Worm (Caenorhabditis elegans) whole organism, L1 larva: ENCODE results near the gene K03B4.6.

Experiments used
- C34B4.2 ChIP-seq: sonication (generic microtip); optimal IDR thresholded peaks from 2 replicates; lab custom pipeline; 2017; ENCODE audit warnings: mild to moderate bottlenecking, missing genetic modification characterization, missing compliant biosample characterization
- Y116A8C.19 ChIP-seq: sonication (generic microtip); optimal IDR thresholded peaks from 2 replicates; lab custom pipeline; 2016; ENCODE audit warnings: missing compliant biosample characterization, missing genetic modification characterization, borderline replicate concordance
- alr-1 ChIP-seq: fragments of 200-800 bp; sonication (Bioruptor generic); optimal IDR thresholded peaks from 2 replicates; lab custom pipeline; 2018; ENCODE audit warnings: borderline replicate concordance, mild to moderate bottlenecking, missing genetic modification characterization, missing compliant biosample characterization
- aly-2 ChIP-seq: fragments of 150-350 bp; optimal IDR thresholded peaks from 2 replicates; lab custom pipeline; 2014; ENCODE audit warnings: missing biosample characterization, missing genetic modification characterization
- ama-1 ChIP-seq: fragments of 150-350 bp; optimal IDR thresholded peaks from 2 replicates; lab custom pipeline; 2014
- ceh-8 ChIP-seq: fragments of 200-800 bp; sonication (Bioruptor generic); optimal IDR thresholded peaks from 2 replicates; lab custom pipeline; 2018; ENCODE audit warnings: mild to moderate bottlenecking, missing genetic modification characterization, moderate library complexity, missing compliant biosample characterization
- ceh-88 ChIP-seq: fragments of 200-800 bp; sonication (Bioruptor generic); IDR thresholded peaks from 2 replicates; pipeline ENCODE4 v1.3.6; 2022; ENCODE audit warnings: missing genetic modification characterization, missing compliant biosample characterization
- ces-1 ChIP-seq: fragments of 150-350 bp; optimal IDR thresholded peaks from 2 replicates; lab custom pipeline; 2014; ENCODE audit warnings: missing biosample characterization, missing genetic modification reagents, missing genetic modification characterization
- dpl-1 ChIP-seq, 3 experiments: fragments of 150-350 bp in 2 of 3; sonication (generic microtip) in 1 of 3; optimal IDR thresholded peaks; 2 replicates each; lab custom pipeline; 2014 to 2017; ENCODE audit warnings: missing biosample characterization in 3 of 3, missing genetic modification characterization in 3 of 3, missing genetic modification reagents in 3 of 3
- dsc-1 ChIP-seq: sonication (generic microtip); optimal IDR thresholded peaks from 2 replicates; lab custom pipeline; 2016; ENCODE audit warnings: mild to moderate bottlenecking, missing genetic modification characterization, missing compliant biosample characterization
- efl-3 ChIP-seq: fragments of 200-800 bp; sonication (Bioruptor generic); optimal IDR thresholded peaks from 2 replicates; lab custom pipeline; 2018; ENCODE audit warnings: mild to moderate bottlenecking, missing genetic modification characterization, missing compliant biosample characterization
- egl-13 ChIP-seq: sonication (generic microtip); optimal IDR thresholded peaks from 2 replicates; lab custom pipeline; 2016; ENCODE audit warnings: missing genotype, missing genetic modification reagents, missing genetic modification characterization, missing compliant biosample characterization
- egl-27 ChIP-seq, 2 experiments: fragments of 150-350 bp in 1 of 2; sonication (generic microtip); optimal IDR thresholded peaks; 3 replicates each; lab custom pipeline; 2017 to 2018; ENCODE audit warnings: missing biosample characterization in 2 of 2, missing genetic modification characterization in 2 of 2, missing genetic modification reagents in 2 of 2
- elt-2 ChIP-seq: sonication (generic microtip); optimal IDR thresholded peaks from 2 replicates; lab custom pipeline; 2016; ENCODE audit warnings: missing genetic modification characterization, mild to moderate bottlenecking, inconsistent platforms, missing compliant biosample characterization, missing genetic modification reagents
- ets-5 ChIP-seq: fragments of 200-800 bp; sonication (Bioruptor generic); IDR thresholded peaks from 2 replicates; pipeline ENCODE4 v1.3.6; 2022; ENCODE audit warnings: missing genetic modification characterization, missing compliant biosample characterization
- fkh-10 ChIP-seq: sonication (generic microtip); optimal IDR thresholded peaks from 2 replicates; lab custom pipeline; 2017; ENCODE audit warnings: missing biosample characterization, missing genetic modification reagents, missing genetic modification characterization
- hlh-4 ChIP-seq: sonication (generic microtip); optimal IDR thresholded peaks from 2 replicates; lab custom pipeline; 2016; ENCODE audit warnings: mild to moderate bottlenecking, missing genetic modification characterization, missing compliant biosample characterization
- hpl-2 ChIP-seq: fragments of 150-350 bp; optimal IDR thresholded peaks from 2 replicates; lab custom pipeline; 2014; ENCODE audit warnings: missing biosample characterization, missing genetic modification reagents, missing genetic modification characterization
- irx-1 ChIP-seq: sonication (generic microtip); optimal IDR thresholded peaks from 2 replicates; lab custom pipeline; 2016; ENCODE audit warnings: missing genetic modification characterization, missing compliant biosample characterization
- lin-13 ChIP-seq: fragments of 150-350 bp; optimal IDR thresholded peaks from 2 replicates; lab custom pipeline; 2014; ENCODE audit warnings: missing biosample characterization, missing genetic modification reagents, missing genetic modification characterization
- lin-14 ChIP-seq: fragments of 200-800 bp; sonication (Bioruptor generic); optimal IDR thresholded peaks from 2 replicates; lab custom pipeline; 2018; ENCODE audit warnings: mild to moderate bottlenecking, missing genetic modification characterization, moderate library complexity, missing compliant biosample characterization
- lin-15B ChIP-seq: fragments of 150-350 bp; sonication (generic microtip); optimal IDR thresholded peaks from 3 replicates; lab custom pipeline; 2014; ENCODE audit warnings: missing biosample characterization, missing genetic modification characterization
- lin-35 ChIP-seq, 2 experiments: fragments of 150-350 bp; optimal IDR thresholded peaks; 2 replicates each; lab custom pipeline; 2014; ENCODE audit warnings: missing biosample characterization in 2 of 2, missing genetic modification characterization in 2 of 2, missing genetic modification reagents in 2 of 2
- lsy-2 ChIP-seq, 2 experiments: fragments of 150-350 bp; optimal IDR thresholded peaks; 2 replicates each; lab custom pipeline; 2014; ENCODE audit warnings: missing biosample characterization in 2 of 2, missing genetic modification characterization in 2 of 2
- mdl-1 ChIP-seq, 2 experiments: fragments of 150-350 bp; optimal IDR thresholded peaks; 2 replicates each; lab custom pipeline; 2014 to 2017; ENCODE audit warnings: missing biosample characterization in 2 of 2, missing genetic modification characterization in 2 of 2, inconsistent platforms in 1 of 2
- nhr-11 ChIP-seq: fragments of 150-350 bp; optimal IDR thresholded peaks from 2 replicates; lab custom pipeline; 2014; ENCODE audit warnings: missing biosample characterization, missing genetic modification characterization
- nhr-12 ChIP-seq: sonication (generic microtip); optimal IDR thresholded peaks from 2 replicates; lab custom pipeline; 2017; ENCODE audit warnings: missing biosample characterization, missing genetic modification characterization
- nhr-19 ChIP-seq: fragments of 200-800 bp; sonication (Bioruptor generic); conservative IDR thresholded peaks from 2 replicates; pipeline ENCODE4 v1.3.6; 2022; ENCODE audit warnings: missing genetic modification characterization, missing compliant biosample characterization
- nhr-20 ChIP-seq: sonication (generic microtip); optimal IDR thresholded peaks from 2 replicates; lab custom pipeline; 2016; ENCODE audit warnings: mild to moderate bottlenecking, missing genetic modification characterization, missing compliant biosample characterization
- nhr-47 ChIP-seq: sonication (generic microtip); optimal IDR thresholded peaks from 2 replicates; lab custom pipeline; 2016; ENCODE audit warnings: mild to moderate bottlenecking, missing genetic modification characterization, moderate library complexity, missing compliant biosample characterization
- nhr-71 ChIP-seq: sonication (generic microtip); optimal IDR thresholded peaks from 2 replicates; lab custom pipeline; 2016; ENCODE audit warnings: mild to moderate bottlenecking, missing genetic modification characterization, moderate library complexity, missing compliant biosample characterization
- nhr-76 ChIP-seq: sonication (generic microtip); optimal IDR thresholded peaks from 2 replicates; lab custom pipeline; 2017; ENCODE audit warnings: missing biosample characterization, missing genetic modification characterization
- nhr-85 ChIP-seq: sonication (generic microtip); peaks from one replicate; lab custom pipeline; 2016; ENCODE audit warnings: missing genetic modification characterization, inconsistent platforms, missing compliant biosample characterization
- nhr-90 ChIP-seq: sonication (generic microtip); optimal IDR thresholded peaks from 2 replicates; lab custom pipeline; 2016; ENCODE audit warnings: mild to moderate bottlenecking, missing genetic modification characterization, missing compliant biosample characterization; ENCODE audit not compliant: poor library complexity
- pqm-1 ChIP-seq: sonication (generic microtip); optimal IDR thresholded peaks from 3 replicates; lab custom pipeline; 2017; ENCODE audit warnings: missing biosample characterization, missing genetic modification characterization
- rnt-1 ChIP-seq: sonication (generic microtip); optimal IDR thresholded peaks from 2 replicates; lab custom pipeline; 2016; ENCODE audit warnings: mild to moderate bottlenecking, missing genetic modification characterization, moderate library complexity, missing compliant biosample characterization
- skn-1 ChIP-seq: fragments of 150-350 bp; optimal IDR thresholded peaks from 2 replicates; lab custom pipeline; 2014; ENCODE audit warnings: missing biosample characterization, missing genetic modification characterization
- snpc-4 ChIP-seq: fragments of 150-350 bp; optimal IDR thresholded peaks from 2 replicates; lab custom pipeline; 2014; ENCODE audit warnings: missing biosample characterization, missing genetic modification characterization
- snu-23 ChIP-seq: sonication (generic microtip); optimal IDR thresholded peaks from 2 replicates; lab custom pipeline; 2016; ENCODE audit warnings: missing genetic modification characterization, missing compliant biosample characterization
- sox-4 ChIP-seq: sonication (generic microtip); optimal IDR thresholded peaks from 2 replicates; lab custom pipeline; 2016; ENCODE audit warnings: missing genetic modification characterization, missing compliant biosample characterization
- sptf-1 ChIP-seq: fragments of 150-350 bp; optimal IDR thresholded peaks from 2 replicates; lab custom pipeline; 2014; ENCODE audit warnings: missing biosample characterization, missing genetic modification characterization
- sup-37 ChIP-seq: fragments of 200-800 bp; sonication (Bioruptor generic); optimal IDR thresholded peaks from 2 replicates; lab custom pipeline; 2018; ENCODE audit warnings: mild to moderate bottlenecking, missing genetic modification characterization, missing compliant biosample characterization
- tbx-2 ChIP-seq: sonication (generic microtip); optimal IDR thresholded peaks from 2 replicates; lab custom pipeline; 2016; ENCODE audit warnings: missing genetic modification characterization, missing compliant biosample characterization
- tlp-1 ChIP-seq: fragments of 150-350 bp; optimal IDR thresholded peaks from 2 replicates; lab custom pipeline; 2014; ENCODE audit warnings: missing biosample characterization, missing genetic modification characterization
- unc-130 ChIP-seq: fragments of 150-350 bp; optimal IDR thresholded peaks from 2 replicates; lab custom pipeline; 2017; ENCODE audit warnings: missing biosample characterization, missing genetic modification characterization, inconsistent platforms
- unc-62 ChIP-seq: fragments of 150-350 bp; optimal IDR thresholded peaks from 2 replicates; lab custom pipeline; 2014; ENCODE audit warnings: missing biosample characterization, missing genetic modification reagents, missing genetic modification characterization
- unc-98 ChIP-seq: fragments of 200-800 bp; sonication (Bioruptor generic); IDR thresholded peaks from 2 replicates; pipeline ENCODE4 v1.3.6; 2022; ENCODE audit warnings: missing genetic modification characterization, missing compliant biosample characterization
- vab-15 ChIP-seq: sonication (generic microtip); optimal IDR thresholded peaks from 2 replicates; lab custom pipeline; 2017; ENCODE audit warnings: missing genotype, mild to moderate bottlenecking, missing genetic modification characterization, missing compliant biosample characterization
- xbp-1 ChIP-seq: sonication (generic microtip); optimal IDR thresholded peaks from 2 replicates; lab custom pipeline; 2016; ENCODE audit warnings: missing genetic modification characterization, missing compliant biosample characterization
- ztf-11 ChIP-seq, 2 experiments: sonication (generic microtip); optimal IDR thresholded peaks; 2 replicates each; lab custom pipeline; 2016 to 2017; ENCODE audit warnings: missing genetic modification characterization in 2 of 2, missing biosample characterization in 1 of 2, missing compliant biosample characterization in 1 of 2

Gene K03B4.6

DNA sequence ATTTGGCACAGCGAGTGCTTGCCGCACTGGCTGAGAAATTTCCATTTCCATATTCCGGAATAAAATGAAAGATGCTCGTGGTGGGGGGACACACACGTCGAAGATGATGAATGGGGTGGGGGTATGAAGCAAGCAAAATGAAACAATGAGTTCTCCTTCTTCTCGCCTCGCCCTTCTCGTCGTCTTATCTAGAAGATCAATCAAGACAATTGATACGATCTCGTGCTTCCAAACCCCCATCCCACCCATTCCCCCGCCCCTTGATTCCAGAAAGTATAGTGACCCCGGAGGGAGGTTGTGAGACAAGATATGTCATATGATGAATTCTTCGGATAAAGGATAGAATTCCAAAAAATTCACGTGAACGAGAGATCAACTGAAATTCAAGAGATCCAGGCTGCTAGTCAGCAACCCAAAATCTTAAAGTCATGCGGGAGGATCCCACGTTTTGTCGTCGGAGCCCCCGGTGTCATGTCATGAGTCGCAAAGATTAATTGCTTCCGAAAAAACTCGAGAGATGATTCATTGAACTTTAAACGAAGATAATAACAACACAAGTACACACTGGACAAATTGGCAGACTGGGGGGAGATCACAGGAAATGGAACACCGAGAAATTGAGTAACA is 18.6 kb upstream of the K03B4.6 start (continued):
- no peak for TF ChIP-seq ceh-88 (GFP tag; lab: Robert Waterston, UW)
- TF ChIP-seq sup-37 (GFP tag; lab: Kevin White, UChicago): peak; percentile 43
- peak; percentile 15 for TF ChIP-seq rnt-1 (tag; lab: Kevin White, UChicago)
- peak; percentile 55 for TF ChIP-seq nhr-11 (tag; lab: Kevin White, UChicago)
- no peak for TF ChIP-seq ama-1 (lab: Kevin White, UChicago)
- TF ChIP-seq ces-1 (GFP tag; lab: Kevin White, UChicago): no peak
- TF ChIP-seq snpc-4 (tag; lab: Kevin White, UChicago): no peak
- TF ChIP-seq unc-62 (GFP tag; lab: Kevin White, UChicago): no peak
- TF ChIP-seq sox-4 (tag; lab: Kevin White, UChicago): no peak
- no peak for TF ChIP-seq hpl-2 (GFP tag; lab: Kevin White, UChicago)
- TF ChIP-seq ets-5 (GFP tag; lab: Robert Waterston, UW): no peak
- no peak for TF ChIP-seq sptf-1 (tag; lab: Kevin White, UChicago)
- TF ChIP-seq C34B4.2 (tag; lab: Kevin White, UChicago): no peak
- TF ChIP-seq ztf-11 (tag; optimal IDR thresholded peaks at IDR 0.05; lab: Kevin White, UChicago): no peak
- no peak for TF ChIP-seq nhr-90 (tag; lab: Kevin White, UChicago)
- TF ChIP-seq vab-15: peak; percentile 68
- no peak for TF ChIP-seq xbp-1 (tag; lab: Kevin White, UChicago)
- TF ChIP-seq nhr-20 (tag; lab: Kevin White, UChicago): peak; percentile 35
- TF ChIP-seq nhr-47 (tag; lab: Kevin White, UChicago): no peak
- TF ChIP-seq Y116A8C.19 (tag; lab: Kevin White, UChicago): no peak
- no peak for TF ChIP-seq irx-1 (tag; lab: Kevin White, UChicago)
- TF ChIP-seq lin-35 (GFP tag; optimal IDR thresholded peaks at IDR 0.05; lab: Kevin White, UChicago): no peak
- no peak for TF ChIP-seq lin-15B (tag; lab: Kevin White, UChicago)
- TF ChIP-seq nhr-85: peak; percentile 66
- no peak for TF ChIP-seq alr-1 (tag; lab: Kevin White, UChicago)
- TF ChIP-seq nhr-12 (tag; lab: Kevin White, UChicago): no peak
- no peak for TF ChIP-seq elt-2 (tag; lab: Kevin White, UChicago)
- no peak for TF ChIP-seq egl-27 (tag; optimal IDR thresholded peaks at IDR 0.05; lab: Kevin White, UChicago)
- no peak for TF ChIP-seq hlh-4
- no peak for TF ChIP-seq dsc-1
- no peak for TF ChIP-seq egl-13 (tag; lab: Kevin White, UChicago)
- no peak for TF ChIP-seq fkh-10 (GFP tag; lab: Kevin White, UChicago)

ce11 chrV:4693282-4693588 is 17.2 kb upstream of the K03B4.6 start:
- peak; percentile 64 for TF ChIP-seq nhr-71 (tag; lab: Kevin White, UChicago)
- no peak for TF ChIP-seq aly-2 (tag; lab: Kevin White, UChicago)
- no peak for TF ChIP-seq sox-4 (tag; lab: Kevin White, UChicago)
- TF ChIP-seq nhr-20 (tag; lab: Kevin White, UChicago): peak; percentile 61
- peak; percentile 39; the same call in 1 of the 2 replicates for TF ChIP-seq nhr-19 (GFP tag; lab: Robert Waterston, UW)
- TF ChIP-seq unc-130 (tag; lab: Kevin White, UChicago): peak; percentile 32
- TF ChIP-seq lsy-2 (tag; optimal IDR thresholded peaks at IDR 0.05; lab: Kevin White, UChicago): peak; percentile 28 to 56
- no peak for TF ChIP-seq lin-13 (GFP tag; lab: Kevin White, UChicago)
- no peak for TF ChIP-seq elt-2 (tag; lab: Kevin White, UChicago)
- peak; percentile 28 for TF ChIP-seq snu-23 (GFP tag; lab: Kevin White, UChicago)
- TF ChIP-seq egl-27 (tag; optimal IDR thresholded peaks at IDR 0.05; lab: Kevin White, UChicago): no peak
- TF ChIP-seq tbx-2 (tag; lab: Kevin White, UChicago): peak; percentile 46
- no peak for TF ChIP-seq unc-98
- no peak for TF ChIP-seq skn-1 (tag; lab: Kevin White, UChicago)
- TF ChIP-seq lin-14 (GFP tag; lab: Kevin White, UChicago): peak; percentile 69
- no peak for TF ChIP-seq nhr-76 (tag; lab: Kevin White, UChicago)
- no peak for TF ChIP-seq dpl-1 (GFP tag; optimal IDR thresholded peaks at IDR 0.05; lab: Kevin White, UChicago)
- no peak for TF ChIP-seq efl-3 (GFP tag; lab: Kevin White, UChicago)
- TF ChIP-seq tlp-1 (tag; lab: Kevin White, UChicago): no peak
- TF ChIP-seq rnt-1 (tag; lab: Kevin White, UChicago): peak; percentile 69
- TF ChIP-seq mdl-1 (tag; optimal IDR thresholded peaks at IDR 0.05; lab: Kevin White, UChicago): peak in 1 of 2 experiments; percentile 27
- TF ChIP-seq ama-1 (lab: Kevin White, UChicago): no peak
- no peak for TF ChIP-seq egl-13 (tag; lab: Kevin White, UChicago)
- no peak for TF ChIP-seq ceh-8 (GFP tag; lab: Kevin White, UChicago)
- no peak for TF ChIP-seq pqm-1 (tag; lab: Kevin White, UChicago)
